Worm (Caenorhabditis elegans) whole organism, young adult: Measurements from ENCODE around the gene F38B6.3.

Experiments
- C17E4.6 ChIP-seq: fragments of 200-800 bp; sonication (Bioruptor generic); IDR thresholded peaks from 2 replicates; pipeline ENCODE4 v1.3.6; 2022; ENCODE audit warnings: missing genetic modification reagents, missing genetic modification characterization, missing compliant biosample characterization
- F39B2.1 ChIP-seq: fragments of 200-800 bp; sonication (Bioruptor generic); IDR thresholded peaks from 2 replicates; pipeline ENCODE4 v1.3.6; 2022; ENCODE audit warnings: missing genetic modification reagents, missing genetic modification characterization, missing compliant biosample characterization
- K11D2.4 ChIP-seq: fragments of 200-800 bp; sonication (Bioruptor generic); IDR thresholded peaks from 2 replicates; pipeline ENCODE4 v1.3.6; 2022; ENCODE audit warnings: missing genetic modification reagents, missing genetic modification characterization, missing compliant biosample characterization
- K12H6.12 ChIP-seq: fragments of 200-800 bp; sonication (Bioruptor generic); optimal IDR thresholded peaks from 2 replicates; lab custom pipeline; 2018; ENCODE audit warnings: mild to moderate bottlenecking, missing genetic modification characterization, missing compliant biosample characterization
- T26A5.8 ChIP-seq: sonication (generic microtip); optimal IDR thresholded peaks from 2 replicates; lab custom pipeline; 2016; ENCODE audit warnings: missing genetic modification characterization, missing compliant biosample characterization
- Y79H2A.3 ChIP-seq: fragments of 200-800 bp; sonication (Bioruptor generic); conservative IDR thresholded peaks from 2 replicates; pipeline ENCODE4 v1.3.6; 2022; ENCODE audit warnings: missing genetic modification reagents, missing genetic modification characterization, missing compliant biosample characterization
- Y95B8A.8 ChIP-seq: fragments of 200-800 bp; sonication (Bioruptor generic); IDR thresholded peaks from 2 replicates; pipeline ENCODE4 v1.3.6; 2022; ENCODE audit warnings: missing genetic modification reagents, missing genetic modification characterization, missing compliant biosample characterization
- akir-1 ChIP-seq: fragments of 200-800 bp; sonication (Bioruptor generic); optimal IDR thresholded peaks from 2 replicates; lab custom pipeline; 2018; ENCODE audit warnings: mild to moderate bottlenecking, missing genetic modification characterization, moderate library complexity, missing compliant biosample characterization
- aptf-3 ChIP-seq: fragments of 200-800 bp; sonication (Bioruptor generic); IDR thresholded peaks from 2 replicates; pipeline ENCODE4 v1.3.6; 2022; ENCODE audit warnings: missing genetic modification characterization, missing compliant biosample characterization
- athp-1 ChIP-seq: sonication (generic microtip); optimal IDR thresholded peaks from 2 replicates; lab custom pipeline; 2017; ENCODE audit warnings: mild to moderate bottlenecking, missing genetic modification characterization, missing compliant biosample characterization
- attf-3 ChIP-seq: fragments of 200-800 bp; sonication (Bioruptor generic); conservative IDR thresholded peaks from 2 replicates; pipeline ENCODE4 v1.3.6; 2022; ENCODE audit warnings: missing genetic modification reagents, missing genetic modification characterization, missing compliant biosample characterization
- attf-6 ChIP-seq: fragments of 200-800 bp; sonication (Bioruptor generic); IDR thresholded peaks from 2 replicates; pipeline ENCODE4 v1.3.6; 2022; ENCODE audit warnings: missing genetic modification reagents, missing genetic modification characterization, missing compliant biosample characterization
- bed-2 ChIP-seq: fragments of 200-800 bp; sonication (Bioruptor generic); IDR thresholded peaks from 2 replicates; pipeline ENCODE4 v1.3.6; 2022; ENCODE audit warnings: missing genetic modification reagents, missing genetic modification characterization, missing compliant biosample characterization
- cebp-1 ChIP-seq, 2 experiments: fragments of 200-800 bp in 1 of 2; sonication (Bioruptor generic) in 1 of 2; sonication (generic microtip) in 1 of 2; IDR thresholded peaks in 1 of 2; optimal IDR thresholded peaks in 1 of 2; 2 replicates each; pipeline versions ENCODE4 v1.3.6 to Lab custom; 2017 to 2022; ENCODE audit warnings: missing compliant biosample characterization in 2 of 2, missing genetic modification characterization in 2 of 2, mild to moderate bottlenecking in 1 of 2, missing genetic modification reagents in 1 of 2, moderate library complexity in 1 of 2
- ceh-40 ChIP-seq: fragments of 200-800 bp; sonication (Bioruptor generic); IDR thresholded peaks from 2 replicates; pipeline ENCODE4 v1.3.6; 2022; ENCODE audit warnings: missing genetic modification characterization, missing compliant biosample characterization
- ceh-79 ChIP-seq: sonication (generic microtip); optimal IDR thresholded peaks from 2 replicates; lab custom pipeline; 2017; ENCODE audit warnings: mild to moderate bottlenecking, missing genetic modification characterization, missing compliant biosample characterization
- dox-1 ChIP-seq: fragments of 200-800 bp; sonication (Bioruptor generic); IDR thresholded peaks from 2 replicates; pipeline ENCODE4 v1.3.6; 2022; ENCODE audit warnings: missing genetic modification reagents, missing genetic modification characterization, missing compliant biosample characterization
- dpl-1 ChIP-seq: fragments of 150-350 bp; optimal IDR thresholded peaks from 2 replicates; lab custom pipeline; 2014; ENCODE audit warnings: missing biosample characterization, missing genetic modification reagents, missing genetic modification characterization
- ekl-4 ChIP-seq: fragments of 200-800 bp; sonication (Bioruptor generic); IDR thresholded peaks from 2 replicates; pipeline ENCODE4 v1.3.6; 2022; ENCODE audit warnings: missing genetic modification reagents, missing genetic modification characterization, missing compliant biosample characterization
- fkh-3 ChIP-seq: sonication (generic microtip); optimal IDR thresholded peaks from 2 replicates; lab custom pipeline; 2016; ENCODE audit warnings: mild to moderate bottlenecking, missing genetic modification characterization, missing compliant biosample characterization
- him-1 ChIP-seq: sonication (generic microtip); optimal IDR thresholded peaks from 2 replicates; lab custom pipeline; 2016; ENCODE audit warnings: missing genotype, missing genetic modification reagents, missing genetic modification characterization, missing compliant biosample characterization
- hlh-26 ChIP-seq: fragments of 200-800 bp; sonication (Bioruptor generic); conservative IDR thresholded peaks from 2 replicates; pipeline ENCODE4 v1.3.6; 2022; ENCODE audit warnings: missing genetic modification reagents, missing genetic modification characterization, missing compliant biosample characterization
- hmg-1.2 ChIP-seq: fragments of 200-800 bp; sonication (Bioruptor generic); IDR thresholded peaks from 2 replicates; pipeline ENCODE4 v1.3.6; 2022; ENCODE audit warnings: missing genetic modification reagents, missing genetic modification characterization, missing compliant biosample characterization
- hmg-20 ChIP-seq: fragments of 200-800 bp; sonication (Bioruptor generic); IDR thresholded peaks from 2 replicates; pipeline ENCODE4 v1.3.6; 2022; ENCODE audit warnings: missing genetic modification reagents, missing genetic modification characterization, missing compliant biosample characterization
- lir-1 ChIP-seq: fragments of 200-800 bp; sonication (Bioruptor generic); conservative IDR thresholded peaks from 2 replicates; pipeline ENCODE4 v1.3.6; 2022; ENCODE audit warnings: missing genetic modification reagents, missing genetic modification characterization, missing compliant biosample characterization
- lsy-27 ChIP-seq: sonication (generic microtip); optimal IDR thresholded peaks from 2 replicates; lab custom pipeline; 2017; ENCODE audit warnings: missing genetic modification characterization, mild to moderate bottlenecking, missing compliant biosample characterization, antibody characterized with exemption, missing genotype, borderline replicate concordance; ENCODE audit not compliant: insufficient read depth
- madf-10 ChIP-seq: sonication (generic microtip); optimal IDR thresholded peaks from 2 replicates; lab custom pipeline; 2016; ENCODE audit warnings: mild to moderate bottlenecking, missing genetic modification characterization, missing compliant biosample characterization
- mcd-1 ChIP-seq: fragments of 200-800 bp; sonication (Bioruptor generic); IDR thresholded peaks from 2 replicates; pipeline ENCODE4 v1.3.6; 2022; ENCODE audit warnings: missing genetic modification reagents, missing genetic modification characterization, missing compliant biosample characterization
- mxl-1 ChIP-seq: sonication (generic microtip); optimal IDR thresholded peaks from 2 replicates; lab custom pipeline; 2016; ENCODE audit warnings: missing genetic modification characterization, missing compliant biosample characterization
- nfya-1 ChIP-seq: sonication (generic microtip); optimal IDR thresholded peaks from 2 replicates; lab custom pipeline; 2017; ENCODE audit warnings: antibody characterized with exemption, missing compliant biosample characterization, missing genetic modification characterization, borderline replicate concordance; ENCODE audit not compliant: insufficient read depth
- nhr-27 ChIP-seq: fragments of 200-800 bp; sonication (Bioruptor generic); optimal IDR thresholded peaks from 2 replicates; lab custom pipeline; 2018; ENCODE audit warnings: mild to moderate bottlenecking, missing genetic modification characterization, moderate library complexity, missing compliant biosample characterization
- sea-2 ChIP-seq: fragments of 200-800 bp; sonication (Bioruptor generic); IDR thresholded peaks from 2 replicates; pipeline ENCODE4 v1.3.6; 2022; ENCODE audit warnings: missing genetic modification characterization, missing compliant biosample characterization
- snpc-1.1 ChIP-seq: sonication (generic microtip); optimal IDR thresholded peaks from 2 replicates; lab custom pipeline; 2017; ENCODE audit warnings: missing genetic modification characterization, mild to moderate bottlenecking, missing compliant biosample characterization, antibody characterized with exemption, moderate library complexity, missing genotype, missing genetic modification reagents; ENCODE audit not compliant: insufficient read depth
- sptf-2 ChIP-seq: fragments of 200-800 bp; sonication (Bioruptor generic); optimal IDR thresholded peaks from 2 replicates; lab custom pipeline; 2018; ENCODE audit warnings: mild to moderate bottlenecking, missing genetic modification characterization, missing compliant biosample characterization
- zim-3 ChIP-seq: sonication (generic microtip); optimal IDR thresholded peaks from 2 replicates; lab custom pipeline; 2017; ENCODE audit warnings: mild to moderate bottlenecking, missing genetic modification characterization, moderate library complexity, missing compliant biosample characterization
- ztf-25 ChIP-seq: fragments of 200-800 bp; sonication (Bioruptor generic); IDR thresholded peaks from 2 replicates; pipeline ENCODE4 v1.3.6; 2022; ENCODE audit warnings: missing genetic modification reagents, missing genetic modification characterization, missing compliant biosample characterization
- ztf-26 ChIP-seq: sonication (generic microtip); optimal IDR thresholded peaks from 2 replicates; lab custom pipeline; 2017; ENCODE audit warnings: missing genetic modification characterization, missing compliant biosample characterization

The F38B6.3 gene

DNA sequence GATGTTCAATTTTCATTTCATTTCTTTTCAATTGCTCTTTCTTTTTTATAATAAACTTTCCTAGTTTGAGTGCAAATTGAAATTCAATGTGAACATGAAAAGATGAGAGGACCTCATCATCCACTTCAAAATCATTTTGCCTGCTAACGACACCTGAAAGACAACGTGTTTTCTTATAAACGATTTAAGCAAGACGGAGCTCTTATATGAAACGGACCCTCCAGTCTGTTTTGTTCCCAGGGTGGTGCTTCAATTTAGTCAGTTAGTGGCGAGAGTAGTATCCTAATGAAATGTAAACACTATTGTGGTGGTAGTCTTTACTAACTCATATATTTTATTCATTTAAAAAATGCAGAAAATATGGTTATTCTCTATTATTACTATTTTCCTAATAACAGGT, 15.8 kb downstream of the F38B6.3 start, which contains the start of gene acr-3:
Gene acr-3, plus strand, starts transcription at position 301 of the 400 bp plus-strand sequence.
- TF ChIP-seq mxl-1 = no peak
- no peak for TF ChIP-seq zim-3 (tag; lab: Kevin White, UChicago)
- TF ChIP-seq ceh-40 (GFP tag; lab: Robert Waterston, UW) = no peak
- TF ChIP-seq C17E4.6 = no peak
- TF ChIP-seq ceh-79 = no peak
- no peak for TF ChIP-seq hmg-1.2 (GFP tag; lab: Robert Waterston, UW)
- no peak for TF ChIP-seq athp-1
- no peak for TF ChIP-seq sea-2 (GFP tag; lab: Robert Waterston, UW)
- TF ChIP-seq nfya-1 (tag; lab: Kevin White, UChicago) = no peak
- TF ChIP-seq ztf-25 (GFP tag; lab: Robert Waterston, UW) = no peak
- no peak for TF ChIP-seq ekl-4
- no peak for TF ChIP-seq sptf-2 (GFP tag; lab: Kevin White, UChicago)

DNA sequence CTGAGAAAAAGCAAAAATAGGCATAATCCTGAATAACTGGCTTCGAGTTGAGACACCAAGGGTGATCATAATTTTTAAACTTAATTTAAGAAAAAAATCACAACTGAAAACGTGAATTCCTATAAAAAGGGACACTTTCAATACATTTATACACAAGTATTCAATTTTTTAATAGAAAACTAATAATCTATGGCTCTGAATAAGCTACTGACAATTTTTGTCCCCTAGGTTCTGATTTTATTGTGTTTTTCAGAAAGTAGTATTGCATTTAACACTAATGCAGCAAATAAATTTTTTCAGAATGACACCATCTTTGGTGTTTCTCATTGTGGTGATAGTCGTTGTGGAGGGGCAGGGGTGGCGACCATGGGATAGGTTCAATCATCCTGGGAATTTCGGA, 19.8 kb downstream of the F38B6.3 start, which contains the start of gene nas-11:
Gene nas-11, plus strand, starts transcription at position 301 of the 400 bp plus-strand sequence.
- TF ChIP-seq attf-6 (GFP tag; lab: Robert Waterston, UW) (no peak), hmg-20 (GFP tag; lab: Robert Waterston, UW) (no peak), hlh-26 (GFP tag; lab: Robert Waterston, UW) (no peak), madf-10 (tag; lab: Kevin White, UChicago) (no peak), him-1 (tag; lab: Kevin White, UChicago) (no peak), lir-1 (GFP tag; lab: Robert Waterston, UW) (no peak), cebp-1 (GFP tag; IDR thresholded peaks at IDR 0.05; lab: Robert Waterston, UW) (no peak), cebp-1 (tag; optimal IDR thresholded peaks at IDR 0.05; lab: Kevin White, UChicago) (no peak), Y95B8A.8 (GFP tag; lab: Robert Waterston, UW) (no peak), mcd-1 (no peak), snpc-1.1 (tag; lab: Kevin White, UChicago) (no peak), T26A5.8 (no peak), ztf-26 (tag; lab: Kevin White, UChicago) (no peak), attf-3 (no peak), aptf-3 (no peak), athp-1 (no peak), lsy-27 (tag; lab: Kevin White, UChicago) (no peak), ceh-79 (no peak), nhr-27 (no peak), bed-2 (GFP tag; lab: Robert Waterston, UW) (no peak)

DNA sequence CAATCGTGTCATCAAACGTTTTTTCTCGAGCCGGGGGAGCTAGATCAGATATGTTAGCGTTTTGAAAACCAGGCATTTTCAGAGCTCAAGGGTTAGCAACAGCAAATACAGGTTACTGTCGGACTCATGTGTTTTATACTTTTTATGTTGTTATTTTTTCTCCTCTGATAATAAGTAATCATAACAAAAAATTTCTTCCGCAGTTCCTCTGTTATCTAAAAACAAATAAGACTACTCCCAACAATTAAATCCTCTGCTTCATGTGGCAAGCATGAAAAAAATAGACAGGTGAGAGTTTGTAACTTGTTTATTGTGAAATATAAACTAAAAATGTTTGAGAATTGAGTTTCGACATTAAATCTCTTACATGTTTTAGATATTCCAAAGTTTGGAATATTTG, 25.2 kb downstream of the F38B6.3 start, which contains the start of gene smf-2:
Gene smf-2, minus strand, starts transcription at position 101 of the 400 bp plus-strand sequence.
- TF ChIP-seq K12H6.12 (tag; lab: Kevin White, UChicago) (no peak), dpl-1 (GFP tag; lab: Kevin White, UChicago) (no peak), T26A5.8 (no peak), F39B2.1 (no peak), Y79H2A.3 (GFP tag; lab: Robert Waterston, UW) (no peak), akir-1 (no peak), fkh-3 (tag; lab: Kevin White, UChicago) (no peak), K11D2.4 (GFP tag; lab: Robert Waterston, UW) (no peak), dox-1 (GFP tag; lab: Robert Waterston, UW) (no peak)
